Worm (Caenorhabditis elegans) whole organism, midembryonic: ENCODE measurements around the gene sdc-2.

ENCODE experiments used
- cog-1 ChIP-seq: sonication (generic microtip); optimal IDR thresholded peaks from 2 replicates; lab custom pipeline; 2016; ENCODE audit warnings: missing genetic modification characterization, missing compliant biosample characterization
- tab-1 ChIP-seq: fragments of 200-800 bp; sonication (Bioruptor generic); IDR thresholded peaks from 2 replicates; pipeline ENCODE4 v1.3.6; 2022; ENCODE audit warnings: missing genetic modification characterization, missing compliant biosample characterization

DNA sequence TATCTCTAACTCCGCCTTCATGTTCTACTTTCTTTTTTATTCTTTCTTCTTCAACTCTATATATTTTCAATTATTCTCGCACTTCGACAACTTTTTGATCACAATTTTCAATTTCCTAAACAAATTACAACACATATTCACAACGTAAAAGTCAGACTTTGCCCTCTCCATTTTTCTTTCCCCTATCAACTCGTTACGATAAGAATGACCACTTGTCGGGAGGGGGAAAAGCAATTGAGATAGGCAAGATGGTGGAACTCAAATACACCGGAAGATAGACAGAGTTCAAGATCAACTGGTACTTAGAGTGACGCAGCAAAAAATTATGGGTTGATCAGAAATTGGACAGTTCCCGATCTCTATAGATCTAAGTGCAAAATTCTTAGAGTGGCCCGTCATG, 32.5 kb downstream of the sdc-2 start:
- TF ChIP-seq cog-1 (tag; lab: Kevin White, UChicago) (no peak), tab-1 (GFP tag; lab: Robert Waterston, UW) (no peak)
